Fruit fly (Drosophila melanogaster): ENCODE measurements around the gene tal-2A.
A peak's percentile ranks its signal among the peaks of the same experiment; 100 is the strongest.

Gene tal-2A

dm6 chr3R:13793105-13793978, 19.6 kb upstream of the tal-2A start (continued):
- no peak for TF ChIP-seq hth (optimal IDR thresholded peaks at IDR 0.05)
- no peak for TF ChIP-seq salm (tag; optimal IDR thresholded peaks at IDR 0.05)
- TF ChIP-seq abd-A (tag; optimal IDR thresholded peaks at IDR 0.05), result no peak
- TF ChIP-seq CG5953 (GFP tag; IDR thresholded peaks at IDR 0.05), result 0 out of 2 replicates have a peak, but pooled peaks have one; percentile 25
- TF ChIP-seq NFAT (GFP tag; IDR thresholded peaks at IDR 0.05), result no peak
- TF ChIP-seq Rfx (GFP tag; IDR thresholded peaks at IDR 0.05), result no peak
- TF ChIP-seq CG13624 (GFP tag; optimal IDR thresholded peaks at IDR 0.05), result no peak
- no peak for TF ChIP-seq pho (GFP tag; optimal IDR thresholded peaks at IDR 0.05)
- TF ChIP-seq fd96Cb (tag; optimal IDR thresholded peaks at IDR 0.05), result peak; percentile 33
- TF ChIP-seq CG3847 (GFP tag; IDR thresholded peaks at IDR 0.05), result no peak
- TF ChIP-seq nerfin-2 (GFP tag; IDR thresholded peaks at IDR 0.05; ENCODE audit: partially characterized antibody), result 0 out of 2 replicates have a peak, but pooled peaks have one; percentile 12
- no peak for TF ChIP-seq CG18011 (GFP tag; optimal IDR thresholded peaks at IDR 0.05)
- peak; percentile 25 for TF ChIP-seq CG5180 (GFP tag; optimal IDR thresholded peaks at IDR 0.05)
- TF ChIP-seq dan (GFP tag; IDR thresholded peaks at IDR 0.05), result no peak
- peak in 1 of 2 experiments; percentile 86 for TF ChIP-seq bsh (GFP tag; optimal IDR thresholded peaks at IDR 0.05)
- no peak for TF ChIP-seq grn (GFP tag; optimal IDR thresholded peaks at IDR 0.05)
- TF ChIP-seq Elba2 (GFP tag; optimal IDR thresholded peaks at IDR 0.05), result no peak
- TF ChIP-seq bbx (GFP tag; IDR thresholded peaks at IDR 0.05; ENCODE audit: partially characterized antibody), result no peak
- TF ChIP-seq Dp (GFP tag; optimal IDR thresholded peaks at IDR 0.05), result no peak
- no peak for TF ChIP-seq tll (GFP tag; optimal IDR thresholded peaks at IDR 0.05)
- TF ChIP-seq her (GFP tag; optimal IDR thresholded peaks at IDR 0.05), result no peak
- TF ChIP-seq CG2120 (GFP tag; optimal IDR thresholded peaks at IDR 0.05), result no peak
- TF ChIP-seq aop (GFP tag; IDR thresholded peaks at IDR 0.05), result no peak
- TF ChIP-seq nom (GFP tag; optimal IDR thresholded peaks at IDR 0.05), result no peak
- no peak for TF ChIP-seq chn (GFP tag; optimal IDR thresholded peaks at IDR 0.05)
- TF ChIP-seq lbe (GFP tag; optimal IDR thresholded peaks at IDR 0.05), result no peak
- no peak for TF ChIP-seq kah (GFP tag; optimal IDR thresholded peaks at IDR 0.05)
- no peak for TF ChIP-seq Dbx (GFP tag; IDR thresholded peaks at IDR 0.05)
- TF ChIP-seq ERR (GFP tag; optimal IDR thresholded peaks at IDR 0.05), result no peak
- no peak for TF ChIP-seq CG7786 (GFP tag; optimal IDR thresholded peaks at IDR 0.05)
- no peak for TF ChIP-seq CG42726 (GFP tag; IDR thresholded peaks at IDR 0.05; ENCODE audit: partially characterized antibody)
- no peak for TF ChIP-seq sima (GFP tag; optimal IDR thresholded peaks at IDR 0.05)
- TF ChIP-seq Lpt (GFP tag; optimal IDR thresholded peaks at IDR 0.05), result no peak
- no peak for TF ChIP-seq Max (GFP tag; optimal IDR thresholded peaks at IDR 0.05)
- TF ChIP-seq gcm2 (GFP tag; optimal IDR thresholded peaks at IDR 0.05), result no peak
- no peak for TF ChIP-seq CG9437 (GFP tag; optimal IDR thresholded peaks at IDR 0.05)
- TF ChIP-seq sqz (GFP tag; optimal IDR thresholded peaks at IDR 0.05), result no peak
- TF ChIP-seq CG14667 (GFP tag; IDR thresholded peaks at IDR 0.05), result no peak
- TF ChIP-seq CG3281 (GFP tag; optimal IDR thresholded peaks at IDR 0.05), result no peak
- TF ChIP-seq hkb (optimal IDR thresholded peaks at IDR 0.05), result no peak
- TF ChIP-seq hkb (GFP tag; IDR thresholded peaks at IDR 0.05), result no peak
- peak; percentile 71 for TF ChIP-seq CG8388 (GFP tag; optimal IDR thresholded peaks at IDR 0.05)
- no peak for TF ChIP-seq CG31365 (tag; optimal IDR thresholded peaks at IDR 0.05)
- no peak for TF ChIP-seq ssp (GFP tag; IDR thresholded peaks at IDR 0.05)
- TF ChIP-seq Opbp (GFP tag; IDR thresholded peaks at IDR 0.05; ENCODE audit: partially characterized antibody), result no peak
- TF ChIP-seq CG13424 (tag; optimal IDR thresholded peaks at IDR 0.05), result peak; percentile 23
- TF ChIP-seq ranshi (GFP tag; IDR thresholded peaks at IDR 0.05), result peak; percentile 50; the same call in 1 of the 2 replicates
- TF ChIP-seq luna (GFP tag; optimal IDR thresholded peaks at IDR 0.05), result no peak
- no peak for TF ChIP-seq D19B (GFP tag; optimal IDR thresholded peaks at IDR 0.05)
- no peak for TF ChIP-seq pb (GFP tag; optimal IDR thresholded peaks at IDR 0.05)

All from whole organism, embryonic.